Worm (Caenorhabditis elegans) whole organism, late embryonic: Measurements from ENCODE around the gene R07C3.3.

Experiments
- C08G9.2 ChIP-seq: sonication (generic microtip); optimal IDR thresholded peaks from 2 replicates; lab custom pipeline; 2016; ENCODE audit warnings: mild to moderate bottlenecking, missing genetic modification characterization, moderate library complexity, missing compliant biosample characterization
- C38D4.7 ChIP-seq: fragments of 200-800 bp; sonication (Bioruptor generic); optimal IDR thresholded peaks from 2 replicates; lab custom pipeline; 2018; ENCODE audit warnings: mild to moderate bottlenecking, missing genetic modification characterization, moderate library complexity, missing compliant biosample characterization
- K02D7.2 ChIP-seq: sonication (generic microtip); optimal IDR thresholded peaks from 2 replicates; lab custom pipeline; 2017; ENCODE audit warnings: mild to moderate bottlenecking, missing genetic modification characterization, missing compliant biosample characterization
- T23F11.4 ChIP-seq: fragments of 200-800 bp; sonication (Bioruptor generic); optimal IDR thresholded peaks from 2 replicates; lab custom pipeline; 2018; ENCODE audit warnings: mild to moderate bottlenecking, missing genetic modification characterization, missing compliant biosample characterization
- ahr-1 ChIP-seq: sonication (generic microtip); optimal IDR thresholded peaks from 2 replicates; lab custom pipeline; 2016; ENCODE audit warnings: missing genetic modification characterization, missing compliant biosample characterization
- ceh-18 ChIP-seq: sonication (generic microtip); optimal IDR thresholded peaks from 2 replicates; lab custom pipeline; 2016; ENCODE audit warnings: missing genetic modification characterization, missing compliant biosample characterization
- ceh-19 ChIP-seq: fragments of 200-800 bp; sonication (Bioruptor generic); optimal IDR thresholded peaks from 2 replicates; lab custom pipeline; 2018; ENCODE audit warnings: mild to moderate bottlenecking, missing genetic modification characterization, missing compliant biosample characterization
- ceh-22 ChIP-seq: sonication (generic microtip); optimal IDR thresholded peaks from 2 replicates; lab custom pipeline; 2017; ENCODE audit warnings: missing biosample characterization, missing genetic modification characterization
- ceh-24 ChIP-seq: sonication (generic microtip); optimal IDR thresholded peaks from 2 replicates; lab custom pipeline; 2016; ENCODE audit warnings: mild to moderate bottlenecking, missing genetic modification characterization, missing compliant biosample characterization
- ceh-34 ChIP-seq: sonication (generic microtip); optimal IDR thresholded peaks from 2 replicates; lab custom pipeline; 2016; ENCODE audit warnings: mild to moderate bottlenecking, missing genetic modification characterization, missing compliant biosample characterization
- ceh-45 ChIP-seq: fragments of 200-800 bp; sonication (Bioruptor generic); IDR thresholded peaks from 2 replicates; pipeline ENCODE4 v1.3.6; 2022; ENCODE audit warnings: missing genetic modification reagents, missing genetic modification characterization, missing compliant biosample characterization
- ceh-48 ChIP-seq: sonication (generic microtip); optimal IDR thresholded peaks from 2 replicates; lab custom pipeline; 2016; ENCODE audit warnings: missing genetic modification characterization, inconsistent platforms, missing compliant biosample characterization
- ceh-9 ChIP-seq: sonication (generic microtip); optimal IDR thresholded peaks from 2 replicates; lab custom pipeline; 2016; ENCODE audit warnings: mild to moderate bottlenecking, missing genetic modification characterization, inconsistent platforms, missing compliant biosample characterization
- dmd-4 ChIP-seq: sonication (generic microtip); optimal IDR thresholded peaks from 2 replicates; lab custom pipeline; 2016; ENCODE audit warnings: borderline replicate concordance, missing genetic modification characterization, missing compliant biosample characterization
- dve-1 ChIP-seq: sonication (generic microtip); optimal IDR thresholded peaks from 2 replicates; lab custom pipeline; 2017; ENCODE audit warnings: antibody characterized with exemption, mild to moderate bottlenecking, missing genetic modification characterization, missing compliant biosample characterization
- elt-2 ChIP-seq: sonication (generic microtip); optimal IDR thresholded peaks from 2 replicates; lab custom pipeline; 2016; ENCODE audit warnings: missing genetic modification reagents, missing genetic modification characterization, missing compliant biosample characterization
- elt-4 ChIP-seq: sonication (generic microtip); optimal IDR thresholded peaks from 2 replicates; lab custom pipeline; 2016; ENCODE audit warnings: missing genetic modification characterization, missing compliant biosample characterization
- ets-4 ChIP-seq: sonication (generic microtip); optimal IDR thresholded peaks from 2 replicates; lab custom pipeline; 2016; ENCODE audit warnings: missing genetic modification characterization, missing compliant biosample characterization
- fax-1 ChIP-seq: sonication (generic microtip); optimal IDR thresholded peaks from 2 replicates; lab custom pipeline; 2016; ENCODE audit warnings: missing genotype, missing genetic modification characterization, missing compliant biosample characterization
- hlh-13 ChIP-seq: fragments of 200-800 bp; sonication (Bioruptor generic); optimal IDR thresholded peaks from 2 replicates; lab custom pipeline; 2018; ENCODE audit warnings: mild to moderate bottlenecking, missing genetic modification characterization, missing compliant biosample characterization
- hlh-15 ChIP-seq: sonication (generic microtip); optimal IDR thresholded peaks from 2 replicates; lab custom pipeline; 2016; ENCODE audit warnings: missing genetic modification characterization, missing compliant biosample characterization
- hlh-30 ChIP-seq: sonication (generic microtip); optimal IDR thresholded peaks from 2 replicates; lab custom pipeline; 2017; ENCODE audit warnings: antibody characterized with exemption, missing genetic modification characterization, missing compliant biosample characterization; ENCODE audit not compliant: insufficient read depth
- hlh-6 ChIP-seq: sonication (generic microtip); optimal IDR thresholded peaks from 2 replicates; lab custom pipeline; 2016; ENCODE audit warnings: missing genotype, missing genetic modification characterization, missing compliant biosample characterization
- madf-2 ChIP-seq: sonication (generic microtip); optimal IDR thresholded peaks from 2 replicates; lab custom pipeline; 2017; ENCODE audit warnings: missing genetic modification characterization, missing compliant biosample characterization
- nhr-11 ChIP-seq: fragments of 150-350 bp; optimal IDR thresholded peaks from 2 replicates; lab custom pipeline; 2014; ENCODE audit warnings: missing biosample characterization, missing genetic modification characterization
- nhr-232 ChIP-seq: sonication (generic microtip); optimal IDR thresholded peaks from 2 replicates; lab custom pipeline; 2016; ENCODE audit warnings: missing genetic modification characterization, missing compliant biosample characterization
- odd-2 ChIP-seq: sonication (generic microtip); optimal IDR thresholded peaks from 2 replicates; lab custom pipeline; 2017; ENCODE audit warnings: antibody characterized with exemption, mild to moderate bottlenecking, missing genetic modification characterization, missing compliant biosample characterization
- pag-3 ChIP-seq: sonication (generic microtip); optimal IDR thresholded peaks from 2 replicates; lab custom pipeline; 2016; ENCODE audit warnings: missing compliant biosample characterization, missing genetic modification characterization, borderline replicate concordance
- pha-4 ChIP-seq: fragments of 150-350 bp; optimal IDR thresholded peaks from 2 replicates; lab custom pipeline; 2018; ENCODE audit warnings: missing biosample characterization, missing genetic modification reagents, missing genetic modification characterization
- pqm-1 ChIP-seq: sonication (generic microtip); optimal IDR thresholded peaks from 2 replicates; lab custom pipeline; 2016; ENCODE audit warnings: missing genetic modification characterization, missing compliant biosample characterization
- pros-1 ChIP-seq: fragments of 150-350 bp; optimal IDR thresholded peaks from 2 replicates; lab custom pipeline; 2014; ENCODE audit warnings: missing biosample characterization, missing genetic modification reagents, missing genetic modification characterization
- ref-2 ChIP-seq: sonication (generic microtip); optimal IDR thresholded peaks from 2 replicates; lab custom pipeline; 2016; ENCODE audit warnings: missing genetic modification characterization, missing compliant biosample characterization
- rnt-1 ChIP-seq: sonication (generic microtip); optimal IDR thresholded peaks from 2 replicates; lab custom pipeline; 2016; ENCODE audit warnings: missing genetic modification characterization, missing compliant biosample characterization
- sdc-2 ChIP-seq: sonication (generic microtip); optimal IDR thresholded peaks from 2 replicates; lab custom pipeline; 2016; ENCODE audit warnings: missing genotype, missing genetic modification characterization, missing compliant biosample characterization
- syd-9 ChIP-seq: sonication (generic microtip); optimal IDR thresholded peaks from 2 replicates; lab custom pipeline; 2016; ENCODE audit warnings: mild to moderate bottlenecking, missing genetic modification characterization, moderate library complexity, missing compliant biosample characterization
- tbx-2 ChIP-seq: sonication (generic microtip); optimal IDR thresholded peaks from 2 replicates; lab custom pipeline; 2016; ENCODE audit warnings: missing genetic modification characterization, missing compliant biosample characterization
- unc-3 ChIP-seq, 2 experiments: fragments of 200-800 bp in 1 of 2; sonication (Bioruptor generic) in 1 of 2; sonication (generic microtip) in 1 of 2; conservative IDR thresholded peaks in 1 of 2; optimal IDR thresholded peaks in 1 of 2; 2 replicates each; pipeline versions ENCODE4 v1.3.6 to Lab custom; 2016 to 2022; ENCODE audit warnings: missing compliant biosample characterization in 2 of 2, missing genetic modification characterization in 2 of 2, missing genetic modification reagents in 1 of 2
- unc-42 ChIP-seq: sonication (generic microtip); optimal IDR thresholded peaks from 2 replicates; lab custom pipeline; 2016; ENCODE audit warnings: missing genotype, missing genetic modification characterization, missing compliant biosample characterization
- unc-55 ChIP-seq: sonication (generic microtip); optimal IDR thresholded peaks from 2 replicates; lab custom pipeline; 2017; ENCODE audit warnings: missing biosample characterization, missing genetic modification reagents, missing genetic modification characterization
- unc-86 ChIP-seq: sonication (generic microtip); optimal IDR thresholded peaks from 2 replicates; lab custom pipeline; 2016; ENCODE audit warnings: missing genetic modification characterization, missing compliant biosample characterization
- ztf-16 ChIP-seq: sonication (generic microtip); optimal IDR thresholded peaks from 2 replicates; lab custom pipeline; 2017; ENCODE audit warnings: missing genetic modification characterization, missing compliant biosample characterization

Gene R07C3.3

ce11 chrII:917324-917723 is 21.3 kb upstream of the R07C3.3 start, which contains the start of gene fbxc-30:
Gene fbxc-30 (plus strand): TSS chrII:917624.
- TF ChIP-seq ceh-9 (tag; lab: Kevin White, UChicago) (no peak), nhr-232 (tag; lab: Kevin White, UChicago) (no peak), C38D4.7 (GFP tag; lab: Kevin White, UChicago) (no peak), hlh-15 (tag; lab: Kevin White, UChicago) (no peak), dmd-4 (tag; lab: Kevin White, UChicago) (no peak), madf-2 (tag; lab: Kevin White, UChicago) (no peak), fax-1 (tag; lab: Kevin White, UChicago) (no peak), ceh-22 (tag; lab: Kevin White, UChicago) (no peak), elt-4 (no peak), dve-1 (tag; lab: Kevin White, UChicago) (no peak), T23F11.4 (GFP tag; lab: Kevin White, UChicago) (no peak), C08G9.2 (tag; lab: Kevin White, UChicago) (no peak), unc-55 (no peak), ceh-45 (GFP tag; lab: Robert Waterston, UW) (no peak), hlh-13 (GFP tag; lab: Kevin White, UChicago) (no peak), rnt-1 (tag; lab: Kevin White, UChicago) (no peak), unc-3 (GFP tag; conservative IDR thresholded peaks at IDR 0.05; lab: Robert Waterston, UW) (no peak), unc-3 (tag; optimal IDR thresholded peaks at IDR 0.05; lab: Kevin White, UChicago) (no peak)

ce11 chrII:920326-920725 is 18.3 kb upstream of the R07C3.3 start:
- TF ChIP-seq fax-1 (tag; lab: Kevin White, UChicago) (no peak), ceh-45 (GFP tag; lab: Robert Waterston, UW) (no peak), tbx-2 (no peak), hlh-6 (tag; lab: Kevin White, UChicago) (no peak), odd-2 (no peak), pha-4 (tag; lab: Kevin White, UChicago) (no peak), ceh-18 (tag; lab: Kevin White, UChicago) (no peak), ceh-19 (GFP tag; lab: Kevin White, UChicago) (no peak), sdc-2 (tag; lab: Kevin White, UChicago) (no peak), unc-86 (no peak), nhr-232 (tag; lab: Kevin White, UChicago) (no peak), hlh-30 (tag; lab: Kevin White, UChicago) (no peak), ceh-48 (tag; lab: Kevin White, UChicago) (no peak), elt-2 (tag; lab: Kevin White, UChicago) (no peak), nhr-11 (no peak)

- TF ChIP-seq K02D7.2 (no peak), ztf-16 (no peak), pag-3 (no peak), ceh-24 (tag; lab: Kevin White, UChicago) (no peak), pros-1 (no peak), ceh-34 (tag; lab: Kevin White, UChicago) (no peak), pqm-1 (no peak), syd-9 (tag; lab: Kevin White, UChicago) (no peak), T23F11.4 (GFP tag; lab: Kevin White, UChicago) (no peak), elt-4 (no peak), ets-4 (tag; lab: Kevin White, UChicago) (no peak), ref-2 (no peak), unc-42 (tag; lab: Kevin White, UChicago) (no peak), ahr-1 (tag; lab: Kevin White, UChicago) (no peak), nhr-232 (tag; lab: Kevin White, UChicago) (no peak), nhr-11 (no peak)
Observed at ce11 chrII:922778-923177, 15.9 kb upstream of the R07C3.3 start.
